Worm (Caenorhabditis elegans) whole organism, midembryonic: ENCODE measurements around the gene daf-36.

Experiments used
- cog-1 ChIP-seq: sonication (generic microtip); optimal IDR thresholded peaks from 2 replicates; lab custom pipeline; 2016; ENCODE audit warnings: missing genetic modification characterization, missing compliant biosample characterization
- flt-1 ChIP-seq: fragments of 200-800 bp; sonication (Bioruptor generic); IDR thresholded peaks from 2 replicates; pipeline ENCODE4 v1.3.6; 2022; ENCODE audit warnings: missing genetic modification characterization, missing compliant biosample characterization
- klf-2 ChIP-seq: fragments of 200-800 bp; sonication (Bioruptor generic); conservative IDR thresholded peaks from 2 replicates; pipeline ENCODE4 v1.3.6; 2022; ENCODE audit warnings: missing genetic modification reagents, missing genetic modification characterization, missing compliant biosample characterization
- med-1 ChIP-seq: sonication (generic microtip); optimal IDR thresholded peaks from 2 replicates; lab custom pipeline; 2017; ENCODE audit warnings: missing genetic modification characterization, mild to moderate bottlenecking, missing compliant biosample characterization, antibody characterized with exemption, missing genetic modification reagents; ENCODE audit not compliant: insufficient read depth
- ref-1 ChIP-seq: fragments of 200-800 bp; sonication (Bioruptor generic); conservative IDR thresholded peaks from 2 replicates; pipeline ENCODE4 v1.3.6; 2022; ENCODE audit warnings: missing genetic modification reagents, missing genetic modification characterization, missing compliant biosample characterization
- tab-1 ChIP-seq: fragments of 200-800 bp; sonication (Bioruptor generic); IDR thresholded peaks from 2 replicates; pipeline ENCODE4 v1.3.6; 2022; ENCODE audit warnings: missing genetic modification characterization, missing compliant biosample characterization

- TF ChIP-seq med-1, result no peak
- TF ChIP-seq tab-1, result no peak
- no peak for TF ChIP-seq klf-2
- no peak for TF ChIP-seq ref-1 (GFP tag; lab: Robert Waterston, UW)
- no peak for TF ChIP-seq cog-1
- no peak for TF ChIP-seq flt-1 (GFP tag; lab: Robert Waterston, UW)
Measured at ce11 chrV:10256050-10256449, 30.5 kb upstream of the daf-36 start, which contains the start of gene nhr-232.
